Worm (Caenorhabditis elegans) whole organism, young adult: ENCODE measurements around the gene his-62.

Experiments used
- B0019.2 ChIP-seq: fragments of 200-800 bp; sonication (Bioruptor generic); conservative IDR thresholded peaks from 2 replicates; pipeline ENCODE4 v1.3.6; 2022; ENCODE audit warnings: missing genetic modification reagents, missing genetic modification characterization, missing compliant biosample characterization
- B0035.1 ChIP-seq: sonication (generic microtip); optimal IDR thresholded peaks from 2 replicates; lab custom pipeline; 2016; ENCODE audit warnings: missing genetic modification characterization, mild to moderate bottlenecking, missing compliant biosample characterization, missing genotype, missing genetic modification reagents
- C17E4.6 ChIP-seq: fragments of 200-800 bp; sonication (Bioruptor generic); IDR thresholded peaks from 2 replicates; pipeline ENCODE4 v1.3.6; 2022; ENCODE audit warnings: missing genetic modification reagents, missing genetic modification characterization, missing compliant biosample characterization
- F37B4.10 ChIP-seq: fragments of 200-800 bp; sonication (Bioruptor generic); IDR thresholded peaks from 2 replicates; pipeline ENCODE4 v1.3.6; 2022; ENCODE audit warnings: missing genetic modification characterization, missing compliant biosample characterization
- F55B11.4 ChIP-seq: sonication (generic microtip); optimal IDR thresholded peaks from 2 replicates; lab custom pipeline; 2016; ENCODE audit warnings: missing compliant biosample characterization, missing genetic modification characterization, borderline replicate concordance; ENCODE audit not compliant: insufficient read depth
- T07F8.4 ChIP-seq: sonication (generic microtip); optimal IDR thresholded peaks from 2 replicates; lab custom pipeline; 2016; ENCODE audit warnings: mild to moderate bottlenecking, missing genetic modification characterization, moderate library complexity, missing compliant biosample characterization
- Y95B8A.8 ChIP-seq: fragments of 200-800 bp; sonication (Bioruptor generic); IDR thresholded peaks from 2 replicates; pipeline ENCODE4 v1.3.6; 2022; ENCODE audit warnings: missing genetic modification reagents, missing genetic modification characterization, missing compliant biosample characterization
- akir-1 ChIP-seq: fragments of 200-800 bp; sonication (Bioruptor generic); optimal IDR thresholded peaks from 2 replicates; lab custom pipeline; 2018; ENCODE audit warnings: mild to moderate bottlenecking, missing genetic modification characterization, moderate library complexity, missing compliant biosample characterization
- aptf-2 ChIP-seq: fragments of 200-800 bp; sonication (Bioruptor generic); conservative IDR thresholded peaks from 2 replicates; pipeline ENCODE4 v1.3.6; 2022; ENCODE audit warnings: missing genetic modification reagents, missing genetic modification characterization, missing compliant biosample characterization
- cebp-1 ChIP-seq, 2 experiments: fragments of 200-800 bp in 1 of 2; sonication (Bioruptor generic) in 1 of 2; sonication (generic microtip) in 1 of 2; IDR thresholded peaks in 1 of 2; optimal IDR thresholded peaks in 1 of 2; 2 replicates each; pipeline versions ENCODE4 v1.3.6 to Lab custom; 2017 to 2022; ENCODE audit warnings: missing compliant biosample characterization in 2 of 2, missing genetic modification characterization in 2 of 2, mild to moderate bottlenecking in 1 of 2, missing genetic modification reagents in 1 of 2, moderate library complexity in 1 of 2
- ceh-27 ChIP-seq: fragments of 200-800 bp; sonication (Bioruptor generic); optimal IDR thresholded peaks from 2 replicates; lab custom pipeline; 2018; ENCODE audit warnings: mild to moderate bottlenecking, missing genetic modification characterization, moderate library complexity, missing compliant biosample characterization
- ceh-58 ChIP-seq: fragments of 200-800 bp; sonication (Bioruptor generic); IDR thresholded peaks from 2 replicates; pipeline ENCODE4 v1.3.6; 2022; ENCODE audit warnings: missing genetic modification characterization, missing compliant biosample characterization
- chd-7 ChIP-seq: sonication (generic microtip); optimal IDR thresholded peaks from 2 replicates; lab custom pipeline; 2016; ENCODE audit warnings: mild to moderate bottlenecking, missing genetic modification characterization, moderate library complexity, missing compliant biosample characterization
- dpl-1 ChIP-seq: fragments of 150-350 bp; optimal IDR thresholded peaks from 2 replicates; lab custom pipeline; 2014; ENCODE audit warnings: missing biosample characterization, missing genetic modification reagents, missing genetic modification characterization
- hmg-20 ChIP-seq: fragments of 200-800 bp; sonication (Bioruptor generic); IDR thresholded peaks from 2 replicates; pipeline ENCODE4 v1.3.6; 2022; ENCODE audit warnings: missing genetic modification reagents, missing genetic modification characterization, missing compliant biosample characterization
- lsy-27 ChIP-seq: sonication (generic microtip); optimal IDR thresholded peaks from 2 replicates; lab custom pipeline; 2017; ENCODE audit warnings: missing genetic modification characterization, mild to moderate bottlenecking, missing compliant biosample characterization, antibody characterized with exemption, missing genotype, borderline replicate concordance; ENCODE audit not compliant: insufficient read depth
- madf-10 ChIP-seq: sonication (generic microtip); optimal IDR thresholded peaks from 2 replicates; lab custom pipeline; 2016; ENCODE audit warnings: mild to moderate bottlenecking, missing genetic modification characterization, missing compliant biosample characterization
- mes-4 ChIP-seq: sonication (generic microtip); optimal IDR thresholded peaks from 2 replicates; lab custom pipeline; 2016; ENCODE audit warnings: missing genotype, missing genetic modification characterization, missing compliant biosample characterization
- nhr-120 ChIP-seq: fragments of 200-800 bp; sonication (Bioruptor generic); IDR thresholded peaks from 2 replicates; pipeline ENCODE4 v1.3.6; 2022; ENCODE audit warnings: missing genetic modification characterization, missing compliant biosample characterization
- nhr-179 ChIP-seq: sonication (generic microtip); optimal IDR thresholded peaks from 2 replicates; lab custom pipeline; 2016; ENCODE audit warnings: mild to moderate bottlenecking, missing genetic modification characterization, missing compliant biosample characterization
- nhr-27 ChIP-seq: fragments of 200-800 bp; sonication (Bioruptor generic); optimal IDR thresholded peaks from 2 replicates; lab custom pipeline; 2018; ENCODE audit warnings: mild to moderate bottlenecking, missing genetic modification characterization, moderate library complexity, missing compliant biosample characterization
- nhr-80 ChIP-seq: sonication (generic microtip); optimal IDR thresholded peaks from 2 replicates; lab custom pipeline; 2016; ENCODE audit warnings: missing genetic modification characterization, missing compliant biosample characterization
- pha-4 ChIP-seq: fragments of 150-350 bp; sonication (generic microtip); optimal IDR thresholded peaks from 2 replicates; lab custom pipeline; 2014; ENCODE audit warnings: missing biosample characterization, missing genetic modification reagents, missing genetic modification characterization
- rcor-1 ChIP-seq: fragments of 200-800 bp; sonication (Bioruptor generic); IDR thresholded peaks from 2 replicates; pipeline ENCODE4 v1.3.6; 2022; ENCODE audit warnings: missing genetic modification reagents, missing genetic modification characterization, missing compliant biosample characterization
- rec-8 ChIP-seq, 2 experiments: sonication (generic microtip); optimal IDR thresholded peaks; 2 replicates each; lab custom pipeline; 2016; ENCODE audit warnings: mild to moderate bottlenecking in 2 of 2, missing genetic modification characterization in 2 of 2, missing genetic modification reagents in 2 of 2, missing genotype in 2 of 2, missing biosample characterization in 1 of 2, missing compliant biosample characterization in 1 of 2, moderate library complexity in 1 of 2
- snpc-1.3 ChIP-seq: sonication (generic microtip); optimal IDR thresholded peaks from 2 replicates; lab custom pipeline; 2017; ENCODE audit warnings: missing genetic modification characterization, mild to moderate bottlenecking, missing compliant biosample characterization, antibody characterized with exemption, moderate library complexity, missing genotype, missing genetic modification reagents; ENCODE audit not compliant: insufficient read depth
- snpc-4 ChIP-seq, 5 experiments: fragments of 150-350 bp in 1 of 5; sonication (generic microtip) in 4 of 5; optimal IDR thresholded peaks; 2 replicates each; lab custom pipeline; 2014 to 2018; ENCODE audit warnings: missing genetic modification characterization in 5 of 5, missing biosample characterization in 3 of 5, antibody characterized with exemption in 2 of 5, mild to moderate bottlenecking in 2 of 5, missing compliant biosample characterization in 2 of 5, missing genotype in 2 of 5, moderate library complexity in 2 of 5, missing genetic modification reagents in 1 of 5
- somi-1 ChIP-seq: fragments of 200-800 bp; sonication (Bioruptor generic); optimal IDR thresholded peaks from 2 replicates; lab custom pipeline; 2018; ENCODE audit warnings: mild to moderate bottlenecking, missing genetic modification characterization, missing compliant biosample characterization
- unc-62 ChIP-seq: fragments of 150-350 bp; optimal IDR thresholded peaks from 2 replicates; lab custom pipeline; 2014; ENCODE audit warnings: missing biosample characterization, missing genetic modification reagents, missing genetic modification characterization
- xnd-1 ChIP-seq: sonication (generic microtip); optimal IDR thresholded peaks from 2 replicates; lab custom pipeline; 2016; ENCODE audit warnings: missing genotype, missing genetic modification reagents, missing genetic modification characterization, missing compliant biosample characterization
- ztf-22 ChIP-seq: fragments of 200-800 bp; sonication (Bioruptor generic); optimal IDR thresholded peaks from 2 replicates; lab custom pipeline; 2018; ENCODE audit warnings: mild to moderate bottlenecking, missing genetic modification characterization, moderate library complexity, missing compliant biosample characterization
- ztf-3 ChIP-seq: fragments of 200-800 bp; sonication (Bioruptor generic); optimal IDR thresholded peaks from 2 replicates; lab custom pipeline; 2018; ENCODE audit warnings: mild to moderate bottlenecking, missing genetic modification characterization, missing compliant biosample characterization

The his-62 gene

DNA sequence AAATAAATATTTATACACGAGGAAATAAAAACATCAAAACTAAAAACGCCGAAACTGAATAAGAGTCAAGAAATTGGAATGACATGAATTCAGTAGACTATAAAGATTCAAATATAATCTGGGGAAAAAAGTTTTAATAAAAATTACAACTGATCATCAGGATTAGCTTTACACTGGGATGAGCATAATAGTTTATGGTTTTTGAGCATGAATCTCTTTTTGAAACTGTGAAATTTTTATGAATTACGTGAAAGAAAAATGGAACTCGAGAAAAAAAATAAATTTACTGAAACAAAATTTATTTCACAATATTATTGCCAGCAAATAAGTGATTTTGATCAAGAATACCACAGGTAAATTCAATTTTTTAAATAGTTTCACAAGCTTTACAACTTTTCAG is 38.8 kb upstream of the his-62 start, which contains the start of gene B0496.2:
Gene B0496.2, plus strand, starts transcription at position 301 of the 400 bp plus-strand sequence.
- TF ChIP-seq rec-8 (tag; optimal IDR thresholded peaks at IDR 0.05; lab: Kevin White, UChicago) (no peak), pha-4 (tag; lab: Kevin White, UChicago) (no peak), F55B11.4 (tag; lab: Kevin White, UChicago) (no peak), ceh-58 (no peak), madf-10 (tag; lab: Kevin White, UChicago) (no peak)

DNA sequence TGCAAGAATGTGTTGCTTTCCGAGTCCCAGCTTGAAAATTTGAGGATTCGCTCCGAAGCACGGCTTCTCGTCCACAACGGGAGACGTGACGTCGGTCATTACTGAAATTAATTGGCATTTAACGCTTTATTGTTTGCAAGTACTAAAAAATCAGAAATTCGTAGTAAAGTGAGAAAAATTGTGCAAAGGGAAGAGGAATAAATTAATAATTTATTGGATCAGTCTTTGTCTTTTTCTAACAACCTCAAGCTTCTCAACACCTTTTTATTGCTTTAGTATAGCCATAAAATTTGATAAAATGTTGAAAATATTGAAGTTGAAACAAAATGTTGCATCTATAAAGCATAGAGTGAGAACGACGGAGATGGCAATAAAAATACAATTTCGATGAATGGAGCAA is 35.0 kb upstream of the his-62 start, which contains the start of gene tes-1:
Gene tes-1, minus strand, starts transcription at position 101 of the 400 bp plus-strand sequence.
- TF ChIP-seq B0035.1 = no peak
- TF ChIP-seq dpl-1 = no peak
- TF ChIP-seq aptf-2 (GFP tag; lab: Robert Waterston, UW) = no peak
- TF ChIP-seq Y95B8A.8 = no peak
- no peak for TF ChIP-seq snpc-4 (GFP tag; optimal IDR thresholded peaks at IDR 0.05; lab: Kevin White, UChicago)
- TF ChIP-seq snpc-4 (tag; optimal IDR thresholded peaks at IDR 0.05; lab: Kevin White, UChicago) = no peak

DNA sequence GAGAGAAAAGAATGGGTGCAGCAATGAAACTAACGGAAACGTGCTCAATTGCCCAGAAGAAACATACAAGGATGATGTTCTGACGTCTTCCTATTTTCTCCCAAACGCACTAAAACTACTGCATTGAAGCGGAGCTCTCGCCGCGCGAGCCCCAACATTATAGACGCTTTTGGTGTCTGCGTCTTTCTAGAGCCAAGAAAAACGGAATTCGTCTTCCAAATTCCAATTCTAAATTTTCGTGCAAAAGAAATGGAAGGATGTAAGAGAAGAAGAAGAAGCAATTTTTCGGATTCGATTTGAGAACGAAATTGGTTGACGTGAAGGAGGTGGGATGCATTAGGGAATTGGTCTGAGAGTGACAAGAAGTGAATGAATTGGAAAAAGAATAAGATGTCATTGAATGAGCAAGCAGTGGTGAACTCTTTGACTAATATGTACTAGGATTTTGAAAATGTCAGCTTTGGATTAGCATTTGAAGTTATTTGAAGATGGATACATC is 32.6 kb upstream of the his-62 start:
- TF ChIP-seq C17E4.6 (no peak), chd-7 (tag; lab: Kevin White, UChicago) (no peak), akir-1 (no peak), ceh-27 (GFP tag; lab: Kevin White, UChicago) (no peak), snpc-4 (GFP tag; optimal IDR thresholded peaks at IDR 0.05; lab: Kevin White, UChicago) (no peak), snpc-4 (tag; optimal IDR thresholded peaks at IDR 0.05; lab: Kevin White, UChicago) (no peak), ztf-22 (GFP tag; lab: Kevin White, UChicago) (no peak), somi-1 (GFP tag; lab: Kevin White, UChicago) (no peak), T07F8.4 (tag; lab: Kevin White, UChicago) (no peak), mes-4 (tag; lab: Kevin White, UChicago) (no peak), snpc-1.3 (tag; lab: Kevin White, UChicago) (no peak), nhr-120 (GFP tag; lab: Robert Waterston, UW) (no peak), nhr-80 (tag; lab: Kevin White, UChicago) (no peak), rcor-1 (GFP tag; lab: Robert Waterston, UW) (no peak), B0019.2 (no peak), cebp-1 (GFP tag; IDR thresholded peaks at IDR 0.05; lab: Robert Waterston, UW) (no peak), cebp-1 (tag; optimal IDR thresholded peaks at IDR 0.05; lab: Kevin White, UChicago) (no peak), hmg-20 (GFP tag; lab: Robert Waterston, UW) (no peak), F37B4.10 (GFP tag; lab: Robert Waterston, UW) (no peak), xnd-1 (no peak), lsy-27 (tag; lab: Kevin White, UChicago) (no peak)
- TF ChIP-seq, all 124 proteins: peak for 0

DNA sequence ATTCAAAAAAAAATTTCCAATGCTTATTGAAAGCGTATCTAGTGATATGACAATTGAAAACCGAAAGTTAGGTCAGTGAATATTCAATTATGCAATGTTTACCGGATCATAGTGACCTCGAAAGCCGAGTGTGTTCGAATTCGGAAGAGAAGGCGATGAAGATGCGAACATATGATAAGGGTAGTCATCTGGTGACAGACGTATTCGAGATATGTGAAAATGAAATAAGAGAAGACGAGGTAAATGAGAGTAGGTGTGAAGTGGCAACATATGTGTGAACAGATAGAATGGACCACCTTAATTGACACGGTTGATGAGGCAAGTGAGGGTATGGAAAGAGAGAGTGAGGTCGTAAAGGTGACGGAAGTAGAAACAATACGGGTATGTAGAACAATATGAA is 31.5 kb upstream of the his-62 start:
- TF ChIP-seq unc-62 (GFP tag; lab: Kevin White, UChicago) (no peak), nhr-179 (tag; lab: Kevin White, UChicago) (no peak), ztf-3 (GFP tag; lab: Kevin White, UChicago) (no peak), ztf-22 (GFP tag; lab: Kevin White, UChicago) (no peak), nhr-27 (tag; lab: Kevin White, UChicago) (no peak)
